Fruit fly (Drosophila melanogaster) whole organism, embryonic: Measurements from ENCODE around the gene CG31404.
A peak's percentile ranks its signal among the peaks of the same experiment; 100 is the strongest.

Experiments
- Asciz ChIP-seq: fragments of 200-800 bp; sonication (Bioruptor generic); optimal IDR thresholded peaks from 2 replicates; lab custom pipeline; 2017; ENCODE audit warnings: missing biosample characterization, mild to moderate bottlenecking, missing genetic modification characterization, missing genetic modification reagents
- Atf3 ChIP-seq: fragments of 200-800 bp; sonication (Bioruptor generic); optimal IDR thresholded peaks from 3 replicates; lab custom pipeline; 2016; ENCODE audit warnings: missing biosample characterization, missing genetic modification characterization
- Atf6 ChIP-seq: fragments of 200-800 bp; sonication (Bioruptor generic); IDR thresholded peaks from 2 replicates; pipeline ENCODE4 v1.3.6; 2022; ENCODE audit warnings: missing biosample characterization, missing genetic modification characterization
- BtbVII ChIP-seq: fragments of 200-800 bp; sonication (Bioruptor generic); optimal IDR thresholded peaks from 3 replicates; lab custom pipeline; 2017; ENCODE audit warnings: missing biosample characterization, mild to moderate bottlenecking, missing genetic modification characterization
- C15 ChIP-seq: fragments of 200-800 bp; sonication (Bioruptor generic); IDR thresholded peaks from 3 replicates; pipeline ENCODE4 v1.3.6; 2022; ENCODE audit warnings: missing biosample characterization, missing genetic modification characterization
- CG10267 ChIP-seq: fragments of 200-800 bp; sonication (Bioruptor generic); optimal IDR thresholded peaks from 2 replicates; lab custom pipeline; 2018; ENCODE audit warnings: missing biosample characterization, mild to moderate bottlenecking, missing genetic modification characterization, moderate library complexity
- CG10979 ChIP-seq: fragments of 200-800 bp; sonication (Bioruptor generic); optimal IDR thresholded peaks from 2 replicates; lab custom pipeline; 2018; ENCODE audit warnings: missing biosample characterization, mild to moderate bottlenecking, missing genetic modification characterization, moderate library complexity
- CG11723 ChIP-seq: fragments of 200-800 bp; sonication (Bioruptor generic); optimal IDR thresholded peaks from 2 replicates; lab custom pipeline; 2017; ENCODE audit warnings: missing biosample characterization, mild to moderate bottlenecking, missing genetic modification characterization
- CG12659 ChIP-seq: fragments of 200-800 bp; sonication (Bioruptor generic); optimal IDR thresholded peaks from 3 replicates; lab custom pipeline; 2017; ENCODE audit warnings: mild to moderate bottlenecking, missing biosample characterization, missing genetic modification reagents, missing genetic modification characterization
- CG15011 ChIP-seq: fragments of 200-800 bp; sonication (Bioruptor generic); optimal IDR thresholded peaks from 3 replicates; lab custom pipeline; 2018; ENCODE audit warnings: missing biosample characterization, mild to moderate bottlenecking, missing genetic modification characterization
- CG15696 ChIP-seq: fragments of 200-800 bp; sonication (Bioruptor generic); optimal IDR thresholded peaks from 2 replicates; lab custom pipeline; 2019; ENCODE audit warnings: missing biosample characterization, mild to moderate bottlenecking, missing genetic modification characterization, moderate library complexity
- CG17328 ChIP-seq: fragments of 200-800 bp; sonication (Bioruptor generic); IDR thresholded peaks from 2 replicates; pipeline ENCODE4 v1.3.6; 2022; ENCODE audit warnings: missing biosample characterization, missing genetic modification characterization
- CG17612 ChIP-seq: fragments of 200-800 bp; sonication (Bioruptor generic); IDR thresholded peaks from 2 replicates; pipeline ENCODE4 v1.3.6; 2022; ENCODE audit warnings: missing biosample characterization, missing genetic modification characterization
- CG18476 ChIP-seq: fragments of 200-800 bp; sonication (Bioruptor generic); optimal IDR thresholded peaks from 2 replicates; lab custom pipeline; 2016; ENCODE audit warnings: missing biosample characterization, mild to moderate bottlenecking, missing genetic modification characterization
- CG3065 ChIP-seq: fragments of 200-800 bp; sonication (Bioruptor generic); optimal IDR thresholded peaks from 2 replicates; lab custom pipeline; 2016; ENCODE audit warnings: missing biosample characterization, missing genetic modification characterization
- CG3281 ChIP-seq: fragments of 200-800 bp; sonication (Bioruptor generic); optimal IDR thresholded peaks from 3 replicates; lab custom pipeline; 2017; ENCODE audit warnings: missing biosample characterization, mild to moderate bottlenecking, missing genetic modification characterization
- CG7271 ChIP-seq: fragments of 200-800 bp; sonication (Bioruptor generic); optimal IDR thresholded peaks from 2 replicates; lab custom pipeline; 2018; ENCODE audit warnings: missing biosample characterization, mild to moderate bottlenecking, missing genetic modification characterization, moderate library complexity
- CG9609 ChIP-seq: fragments of 200-800 bp; sonication (Bioruptor generic); optimal IDR thresholded peaks from 3 replicates; lab custom pipeline; 2016; ENCODE audit warnings: missing biosample characterization, missing genetic modification characterization
- CG9932 ChIP-seq: fragments of 200-800 bp; sonication (Bioruptor generic); IDR thresholded peaks from 2 replicates; pipeline ENCODE4 v1.3.6; 2022; ENCODE audit warnings: missing biosample characterization, missing genetic modification characterization
- D ChIP-seq, 2 experiments: fragments of 200-800 bp in 1 of 2; fragments of >200 bp in 1 of 2; sonication (Bioruptor generic) in 1 of 2; optimal IDR thresholded peaks; 2 replicates in 1 of 2; 3 replicates in 1 of 2; lab custom pipeline; 2017; ENCODE audit warnings: mild to moderate bottlenecking in 1 of 2, missing biosample characterization in 1 of 2, missing genetic modification characterization in 1 of 2, missing genetic modification reagents in 1 of 2
- D19B ChIP-seq: fragments of 200-800 bp; sonication (Bioruptor generic); optimal IDR thresholded peaks from 2 replicates; lab custom pipeline; 2017; ENCODE audit warnings: missing biosample characterization, mild to moderate bottlenecking, missing genetic modification characterization
- Deaf1 ChIP-seq: fragments of 200-800 bp; optimal IDR thresholded peaks from 3 replicates; lab custom pipeline; 2019; ENCODE audit warnings: missing biosample characterization, mild to moderate bottlenecking, missing genetic modification characterization, moderate library complexity
- Ets97D ChIP-seq: fragments of 200-800 bp; sonication (Bioruptor generic); optimal IDR thresholded peaks from 3 replicates; lab custom pipeline; 2016; ENCODE audit warnings: missing biosample characterization, missing genetic modification characterization
- HHEX ChIP-seq: fragments of 200-800 bp; sonication (Bioruptor generic); optimal IDR thresholded peaks from 3 replicates; lab custom pipeline; 2017; ENCODE audit warnings: missing biosample characterization, mild to moderate bottlenecking, missing genetic modification characterization, missing genetic modification reagents
- Hand ChIP-seq: fragments of 200-800 bp; sonication (Bioruptor generic); optimal IDR thresholded peaks from 2 replicates; lab custom pipeline; 2017; ENCODE audit warnings: mild to moderate bottlenecking, missing biosample characterization, missing genetic modification reagents, missing genetic modification characterization
- Hr39 ChIP-seq: fragments of >200 bp; optimal IDR thresholded peaks from 2 replicates; lab custom pipeline; 2017
- Lpt ChIP-seq: fragments of >200 bp; optimal IDR thresholded peaks from 2 replicates; lab custom pipeline; 2018; ENCODE audit warnings: missing biosample characterization, missing genetic modification characterization
- Rfx ChIP-seq: fragments of 200-800 bp; sonication (Bioruptor generic); IDR thresholded peaks from 2 replicates; pipeline ENCODE4 v1.3.6; 2022; ENCODE audit warnings: missing biosample characterization, missing genetic modification characterization
- Rx ChIP-seq: fragments of 200-800 bp; sonication (Bioruptor generic); IDR thresholded peaks from 2 replicates; pipeline ENCODE4 v1.3.6; 2022; ENCODE audit warnings: missing biosample characterization, missing genetic modification characterization
- Side ChIP-seq: fragments of 200-800 bp; sonication (Bioruptor generic); optimal IDR thresholded peaks from 2 replicates; lab custom pipeline; 2016; ENCODE audit warnings: missing biosample characterization, missing genetic modification characterization
- aop ChIP-seq: fragments of 200-800 bp; sonication (Bioruptor generic); IDR thresholded peaks from 2 replicates; pipeline ENCODE4 v1.3.6; 2022; ENCODE audit warnings: missing biosample characterization, missing genetic modification characterization
- bsh ChIP-seq, 2 experiments: fragments of 200-800 bp; sonication (Bioruptor generic); optimal IDR thresholded peaks; 2 replicates each; lab custom pipeline; 2017 to 2018; ENCODE audit warnings: mild to moderate bottlenecking in 2 of 2, missing biosample characterization in 2 of 2, missing genetic modification characterization in 2 of 2, moderate library complexity in 1 of 2
- chif ChIP-seq, 2 experiments: fragments of 200-800 bp; sonication (Bioruptor generic); optimal IDR thresholded peaks; 3 replicates each; lab custom pipeline; 2016; ENCODE audit warnings: missing biosample characterization in 2 of 2, missing genetic modification characterization in 2 of 2
- dati ChIP-seq: fragments of 200-800 bp; sonication (Bioruptor generic); IDR thresholded peaks from 2 replicates; pipeline ENCODE4 v1.3.6; 2022; ENCODE audit warnings: missing biosample characterization, missing genetic modification characterization
- esg ChIP-seq: fragments of 200-800 bp; sonication (Bioruptor generic); conservative IDR thresholded peaks from 2 replicates; pipeline ENCODE4 v1.3.6; 2022; ENCODE audit warnings: missing biosample characterization, missing genetic modification characterization
- eve ChIP-seq, 2 experiments: fragments of >200 bp; optimal IDR thresholded peaks; 2 replicates each; lab custom pipeline; 2017; ENCODE audit warnings: missing biosample characterization in 2 of 2, missing genetic modification characterization in 2 of 2
- exex ChIP-seq: fragments of 200-800 bp; sonication (Bioruptor generic); optimal IDR thresholded peaks from 4 replicates; lab custom pipeline; 2018; ENCODE audit warnings: missing biosample characterization, mild to moderate bottlenecking, missing genetic modification characterization, moderate library complexity
- fu2 ChIP-seq: fragments of 200-800 bp; sonication (Bioruptor generic); optimal IDR thresholded peaks from 2 replicates; lab custom pipeline; 2016; ENCODE audit warnings: missing biosample characterization, missing genetic modification characterization
- gro ChIP-seq: fragments of 200-800 bp; sonication (Bioruptor generic); optimal IDR thresholded peaks from 2 replicates; lab custom pipeline; 2016; ENCODE audit warnings: missing biosample characterization, missing genetic modification characterization
- ham ChIP-seq: fragments of 200-800 bp; sonication (Bioruptor generic); IDR thresholded peaks from 2 replicates; pipeline ENCODE4 v1.3.6; 2022; ENCODE audit warnings: missing biosample characterization, missing genetic modification characterization
- hb ChIP-seq: fragments of 200-800 bp; sonication (Bioruptor generic); IDR thresholded peaks from 3 replicates; pipeline ENCODE4 v1.3.6; 2022; ENCODE audit warnings: missing biosample characterization, missing genetic modification characterization; ENCODE audit not compliant: partially characterized antibody
- her ChIP-seq: fragments of 200-800 bp; sonication (Bioruptor generic); optimal IDR thresholded peaks from 2 replicates; lab custom pipeline; 2016; ENCODE audit warnings: missing biosample characterization, missing genetic modification characterization
- nom ChIP-seq: fragments of 200-800 bp; sonication (Bioruptor generic); optimal IDR thresholded peaks from 2 replicates; lab custom pipeline; 2017; ENCODE audit warnings: missing biosample characterization, missing genetic modification characterization, mild to moderate bottlenecking, moderate library complexity, missing genetic modification reagents
- odd ChIP-seq: fragments of 200-800 bp; sonication (Bioruptor generic); optimal IDR thresholded peaks from 2 replicates; lab custom pipeline; 2017; ENCODE audit warnings: missing biosample characterization, mild to moderate bottlenecking, missing genetic modification characterization
- run ChIP-seq: fragments of 200-800 bp; sonication (Bioruptor generic); optimal IDR thresholded peaks from 3 replicates; lab custom pipeline; 2018; ENCODE audit warnings: missing biosample characterization, mild to moderate bottlenecking, missing genetic modification characterization
- salm ChIP-seq: fragments of 200-800 bp; sonication (Bioruptor generic); optimal IDR thresholded peaks from 2 replicates; lab custom pipeline; 2018; ENCODE audit warnings: missing biosample characterization, mild to moderate bottlenecking, missing genetic modification characterization
- ttk ChIP-seq: fragments of 200-800 bp; sonication (Bioruptor generic); IDR thresholded peaks from 2 replicates; pipeline ENCODE4 v2.1.2; 2022; ENCODE audit warnings: missing biosample characterization, missing genetic modification characterization
- unc-4 ChIP-seq: fragments of 200-800 bp; sonication (Bioruptor generic); IDR thresholded peaks from 2 replicates; pipeline ENCODE4 v1.3.6; 2022; ENCODE audit warnings: missing biosample characterization, missing genetic modification characterization; ENCODE audit not compliant: partially characterized antibody
- wor ChIP-seq: fragments of 200-800 bp; sonication (Bioruptor generic); IDR thresholded peaks from 2 replicates; pipeline ENCODE4 v1.3.6; 2022; ENCODE audit warnings: missing biosample characterization, missing genetic modification characterization
- zen ChIP-seq: fragments of 200-800 bp; sonication (Bioruptor generic); optimal IDR thresholded peaks from 3 replicates; lab custom pipeline; 2018; ENCODE audit warnings: missing biosample characterization, mild to moderate bottlenecking, missing genetic modification characterization, moderate library complexity

Gene CG31404

DNA sequence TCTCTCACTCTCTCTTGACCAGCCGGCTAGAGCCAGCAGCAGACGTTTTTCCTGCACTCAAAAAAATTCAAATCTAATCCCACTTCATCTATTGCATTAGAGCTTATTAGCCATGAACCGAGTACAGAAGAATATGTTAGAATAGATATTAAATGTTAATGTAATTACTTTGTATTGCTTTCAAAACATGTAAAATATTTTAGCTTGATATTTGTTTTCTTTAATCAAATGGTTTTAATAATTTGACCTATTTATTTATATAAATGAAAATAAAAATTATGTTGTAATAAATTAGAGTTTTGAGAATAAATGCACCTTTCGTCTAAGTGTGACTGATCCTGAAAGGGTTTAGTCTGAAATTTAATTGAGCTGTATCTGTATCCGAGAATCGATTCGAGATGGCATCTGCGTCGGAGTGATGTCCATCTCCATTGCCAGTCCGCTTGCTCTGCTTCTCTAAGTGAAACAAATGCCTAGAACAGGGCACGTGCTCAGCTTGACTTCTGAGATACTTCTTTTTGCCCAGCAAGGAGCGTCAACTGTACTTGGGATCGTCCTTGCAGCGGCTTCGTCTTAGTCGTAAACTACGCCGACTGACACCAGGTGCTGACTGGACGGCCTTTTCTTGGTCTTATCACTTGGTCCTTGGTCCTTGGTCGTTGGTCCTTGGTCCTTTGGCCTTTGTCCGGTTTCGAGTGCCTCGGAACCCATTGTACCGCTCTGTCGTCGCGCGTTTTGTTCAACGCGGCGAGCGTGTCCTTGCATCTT, 35.3 kb downstream of the CG31404 start (continued):
- TF ChIP-seq D (optimal IDR thresholded peaks at IDR 0.05; lab: Kevin White, UChicago): peak; percentile 51
- TF ChIP-seq D (GFP tag; optimal IDR thresholded peaks at IDR 0.05; lab: Kevin White, UChicago): no peak
- TF ChIP-seq ttk (GFP tag; lab: Robert Waterston, UW): no peak
- no peak for TF ChIP-seq nom (GFP tag; lab: Kevin White, UChicago)
- no peak for TF ChIP-seq CG18476 (GFP tag; lab: Kevin White, UChicago)
- no peak for TF ChIP-seq D19B (GFP tag; lab: Kevin White, UChicago)
- no peak for TF ChIP-seq CG17328 (GFP tag; lab: Robert Waterston, UW)
- no peak for TF ChIP-seq HHEX (GFP tag; lab: Kevin White, UChicago)
- no peak for TF ChIP-seq CG17612 (GFP tag; lab: Robert Waterston, UW)
- TF ChIP-seq CG7271 (tag; lab: Kevin White, UChicago): no peak
- no peak for TF ChIP-seq dati (GFP tag; lab: Robert Waterston, UW)
- no peak for TF ChIP-seq CG9609 (GFP tag; lab: Kevin White, UChicago)
- no peak for TF ChIP-seq Rx (GFP tag; lab: Robert Waterston, UW)
- TF ChIP-seq salm: no peak
- TF ChIP-seq CG10267: peak; percentile 13
- TF ChIP-seq unc-4 (GFP tag; lab: Robert Waterston, UW): no peak
- no peak for TF ChIP-seq chif (GFP tag; optimal IDR thresholded peaks at IDR 0.05; lab: Kevin White, UChicago)
- no peak for TF ChIP-seq Atf3 (GFP tag; lab: Kevin White, UChicago)
- TF ChIP-seq CG9932 (GFP tag; lab: Robert Waterston, UW): no peak
- TF ChIP-seq C15 (GFP tag; lab: Robert Waterston, UW): no peak
- TF ChIP-seq aop (GFP tag; lab: Robert Waterston, UW): no peak
- no peak for TF ChIP-seq fu2 (GFP tag; lab: Kevin White, UChicago)
- no peak for TF ChIP-seq CG3065 (GFP tag; lab: Kevin White, UChicago)
- no peak for TF ChIP-seq Side (GFP tag; lab: Kevin White, UChicago)
- no peak for TF ChIP-seq Atf6 (GFP tag; lab: Robert Waterston, UW)
- peak; percentile 28 for TF ChIP-seq zen
- TF ChIP-seq Hr39 (lab: Kevin White, UChicago): no peak
- TF ChIP-seq Asciz (GFP tag; lab: Kevin White, UChicago): no peak
- TF ChIP-seq odd (GFP tag; lab: Kevin White, UChicago): no peak
- no peak for TF ChIP-seq Hand (GFP tag; lab: Kevin White, UChicago)
- no peak for TF ChIP-seq Lpt (GFP tag; lab: Kevin White, UChicago)
- no peak for TF ChIP-seq her (GFP tag; lab: Kevin White, UChicago)
- no peak for TF ChIP-seq esg
- peak; percentile 74 for TF ChIP-seq CG15696 (tag; lab: Kevin White, UChicago)
- peak; percentile 14 for TF ChIP-seq CG10979 (tag; lab: Kevin White, UChicago)
- TF ChIP-seq eve (GFP tag; optimal IDR thresholded peaks at IDR 0.05; lab: Kevin White, UChicago): no peak
- no peak for TF ChIP-seq run
- TF ChIP-seq Deaf1 (tag; lab: Kevin White, UChicago): no peak
- TF ChIP-seq hb: no peak
- no peak for TF ChIP-seq CG12659 (GFP tag; lab: Kevin White, UChicago)
- no peak for TF ChIP-seq wor (GFP tag; lab: Robert Waterston, UW)
- TF ChIP-seq Rfx (GFP tag; lab: Robert Waterston, UW): no peak
- no peak for TF ChIP-seq exex (tag; lab: Kevin White, UChicago)
- TF ChIP-seq CG3281 (GFP tag; lab: Kevin White, UChicago): no peak
- TF ChIP-seq bsh (GFP tag; optimal IDR thresholded peaks at IDR 0.05; lab: Kevin White, UChicago): no peak
- TF ChIP-seq Ets97D (GFP tag; lab: Kevin White, UChicago): no peak
- no peak for TF ChIP-seq ham
- TF ChIP-seq CG15011 (GFP tag; lab: Kevin White, UChicago): no peak
- TF ChIP-seq gro: no peak
- no peak for TF ChIP-seq CG11723
- TF ChIP-seq BtbVII (GFP tag; lab: Kevin White, UChicago): no peak
